Fruit fly (Drosophila melanogaster): ENCODE measurements around the gene PolZ2.

PolZ2 gene

dm6 chr3R:5606477-5606876, 17.8 kb downstream of the PolZ2 start, which contains the start of gene asl (continued):
- peak; percentile 67 for TF ChIP-seq lmd (GFP tag; IDR thresholded peaks at IDR 0.05)
- TF ChIP-seq insv (GFP tag; optimal IDR thresholded peaks at IDR 0.05), result peak in 1 of 2 experiments; percentile 77
- peak; percentile 75 for TF ChIP-seq CG4424 (GFP tag; optimal IDR thresholded peaks at IDR 0.05)
- TF ChIP-seq CkIIα-i1 (GFP tag; IDR thresholded peaks at IDR 0.05), result no peak
- TF ChIP-seq Dbx (GFP tag; IDR thresholded peaks at IDR 0.05), result peak; percentile 57; the same call in 1 of the 3 replicates
- peak; percentile 64; the same call in 1 of the 3 replicates for TF ChIP-seq CG34422 (GFP tag; IDR thresholded peaks at IDR 0.05)
- TF ChIP-seq gt (GFP tag; IDR thresholded peaks at IDR 0.05), result no peak
- TF ChIP-seq Scr (GFP tag; IDR thresholded peaks at IDR 0.05; ENCODE audit: partially characterized antibody), result 0 out of 2 replicates have a peak, but pooled peaks have one; percentile 20
- TF ChIP-seq CG13894 (tag; optimal IDR thresholded peaks at IDR 0.05), result peak; percentile 68
- TF ChIP-seq inv (GFP tag; IDR thresholded peaks at IDR 0.05; ENCODE audit: partially characterized antibody), result no peak
- 0 out of 2 replicates have a peak, but pooled peaks have one; percentile 11 for TF ChIP-seq CG32772 (GFP tag; IDR thresholded peaks at IDR 0.05)
- peak; percentile 79 for TF ChIP-seq CG13424 (tag; optimal IDR thresholded peaks at IDR 0.05)
- peak; percentile 40 for TF ChIP-seq CG18011 (GFP tag; optimal IDR thresholded peaks at IDR 0.05)
- TF ChIP-seq bowl (GFP tag; IDR thresholded peaks at IDR 0.05), result no peak
- TF ChIP-seq CG31441 (GFP tag; IDR thresholded peaks at IDR 0.05), result no peak; the same call in 1 of the 2 replicates
- TF ChIP-seq salm (tag; optimal IDR thresholded peaks at IDR 0.05), result no peak
- no peak for TF ChIP-seq Sox100B (GFP tag; optimal IDR thresholded peaks at IDR 0.05)
- no peak for TF ChIP-seq CG30431 (GFP tag; optimal IDR thresholded peaks at IDR 0.05)
- 0 out of 3 replicates have a peak, but pooled peaks have one; percentile 44 for TF ChIP-seq ci (GFP tag; IDR thresholded peaks at IDR 0.05)
- no peak for TF ChIP-seq CG10959 (GFP tag; IDR thresholded peaks at IDR 0.05)
- TF ChIP-seq CG9215 (GFP tag; IDR thresholded peaks at IDR 0.05), result peak; percentile 26; the same call in 1 of the 2 replicates
- peak; percentile 64 for TF ChIP-seq sug (tag; optimal IDR thresholded peaks at IDR 0.05)
- TF ChIP-seq CG18619 (GFP tag; optimal IDR thresholded peaks at IDR 0.05), result peak; percentile 56
- no peak for TF ChIP-seq Lpt (GFP tag; optimal IDR thresholded peaks at IDR 0.05)
- peak; percentile 31 for TF ChIP-seq dm (GFP tag; optimal IDR thresholded peaks at IDR 0.05)
- TF ChIP-seq Med (GFP tag), result peak; percentile 91
- peak; percentile 76 for TF ChIP-seq dysf (GFP tag; IDR thresholded peaks at IDR 0.05)
- no peak for TF ChIP-seq HLH3B (GFP tag; IDR thresholded peaks at IDR 0.05)
- 0 out of 2 replicates have a peak, but pooled peaks have one; percentile 21 for TF ChIP-seq ap (GFP tag; IDR thresholded peaks at IDR 0.05)
- TF ChIP-seq CG12744 (GFP tag; optimal IDR thresholded peaks at IDR 0.05), result peak; percentile 32
- no peak for TF ChIP-seq NK7.1 (GFP tag; optimal IDR thresholded peaks at IDR 0.05)
- TF ChIP-seq CG8290 (GFP tag; optimal IDR thresholded peaks at IDR 0.05), result peak; percentile 86
- TF ChIP-seq CG8290 (tag; optimal IDR thresholded peaks at IDR 0.05), result peak in 1 of 2 experiments; percentile 77
- TF ChIP-seq tio (GFP tag; optimal IDR thresholded peaks at IDR 0.05), result no peak
- TF ChIP-seq stc (GFP tag; IDR thresholded peaks at IDR 0.05), result peak; percentile 50; the same call in 1 of the 2 replicates
- peak; percentile 60 for TF ChIP-seq Oli (tag; optimal IDR thresholded peaks at IDR 0.05)
- TF ChIP-seq Dad (GFP tag; optimal IDR thresholded peaks at IDR 0.05), result peak; percentile 7
- no peak for TF ChIP-seq oc (tag; optimal IDR thresholded peaks at IDR 0.05)
- TF ChIP-seq Bdp1 (GFP tag; optimal IDR thresholded peaks at IDR 0.05), result peak; percentile 32
- peak; percentile 76 for TF ChIP-seq chn (GFP tag; optimal IDR thresholded peaks at IDR 0.05)
- no peak for TF ChIP-seq Sox102F (GFP tag; optimal IDR thresholded peaks at IDR 0.05)
- peak; percentile 76 for TF ChIP-seq lilli (GFP tag; optimal IDR thresholded peaks at IDR 0.05)
- peak; percentile 58 for TF ChIP-seq MESR4 (GFP tag; optimal IDR thresholded peaks at IDR 0.05)
- peak; percentile 50 for TF ChIP-seq CG12299 (tag; optimal IDR thresholded peaks at IDR 0.05)
- peak; percentile 79 for TF ChIP-seq Rfx (GFP tag; IDR thresholded peaks at IDR 0.05)
- TF ChIP-seq Fer2 (tag; optimal IDR thresholded peaks at IDR 0.05), result peak; percentile 43
- TF ChIP-seq CG8924 (tag; optimal IDR thresholded peaks at IDR 0.05), result peak; percentile 76
- no peak for TF ChIP-seq ERR (GFP tag; optimal IDR thresholded peaks at IDR 0.05)
- TF ChIP-seq eve (GFP tag; optimal IDR thresholded peaks at IDR 0.05), result no peak
- peak; percentile 57 for TF ChIP-seq CG8388 (GFP tag; optimal IDR thresholded peaks at IDR 0.05)
- no peak for TF ChIP-seq CG14667 (GFP tag; IDR thresholded peaks at IDR 0.05)
- no peak for TF ChIP-seq D19B (GFP tag; optimal IDR thresholded peaks at IDR 0.05)

Measured in whole organism, embryonic.